Worm (Caenorhabditis elegans) whole organism, L4 larva: ENCODE data around the gene pdr-1.

Experiments used
- D1046.2 ChIP-seq: fragments of 200-800 bp; sonication (Bioruptor generic); IDR thresholded peaks from 2 replicates; pipeline ENCODE4 v1.3.6; 2022; ENCODE audit warnings: missing genetic modification characterization, missing compliant biosample characterization
- F37D6.2 ChIP-seq: sonication (generic microtip); optimal IDR thresholded peaks from 2 replicates; lab custom pipeline; 2016; ENCODE audit warnings: mild to moderate bottlenecking, missing genetic modification characterization, missing compliant biosample characterization
- F44E2.7 ChIP-seq: fragments of 200-800 bp; sonication (Bioruptor generic); IDR thresholded peaks from 2 replicates; pipeline ENCODE4 v2.1.2; 2022; ENCODE audit warnings: missing genetic modification characterization, missing compliant biosample characterization
- F49E8.2 ChIP-seq: sonication (generic microtip); optimal IDR thresholded peaks from 2 replicates; lab custom pipeline; 2016; ENCODE audit warnings: missing compliant biosample characterization, mild to moderate bottlenecking, missing genetic modification characterization, borderline replicate concordance
- R02D3.7 ChIP-seq: fragments of 150-350 bp; sonication (generic microtip); optimal IDR thresholded peaks from 3 replicates; lab custom pipeline; 2014; ENCODE audit warnings: missing biosample characterization, missing genetic modification characterization
- T26A8.4 ChIP-seq: fragments of 200-800 bp; sonication (Bioruptor generic); IDR thresholded peaks from 2 replicates; pipeline ENCODE4 v1.3.6; 2022; ENCODE audit warnings: missing genetic modification characterization, missing compliant biosample characterization
- aha-1 ChIP-seq: fragments of 150-350 bp; peaks from one replicate; lab custom pipeline; 2014; ENCODE audit warnings: missing biosample characterization, missing genetic modification characterization
- aly-2 ChIP-seq: sonication (generic microtip); optimal IDR thresholded peaks from 2 replicates; lab custom pipeline; 2018; ENCODE audit warnings: missing biosample characterization, missing genetic modification characterization
- ama-1 ChIP-seq: fragments of 150-350 bp; optimal IDR thresholded peaks from 2 replicates; lab custom pipeline; 2014; ENCODE audit warnings: inconsistent platforms, mixed read lengths
- arid-1 ChIP-seq: fragments of 200-800 bp; sonication (Bioruptor generic); conservative IDR thresholded peaks from 2 replicates; pipeline ENCODE4 v1.3.6; 2022; ENCODE audit warnings: missing genetic modification reagents, missing genetic modification characterization, missing compliant biosample characterization
- attf-4 ChIP-seq: sonication (generic microtip); optimal IDR thresholded peaks from 3 replicates; lab custom pipeline; 2017; ENCODE audit warnings: missing biosample characterization, missing genetic modification characterization
- ceh-44 ChIP-seq: fragments of 200-800 bp; sonication (Bioruptor generic); IDR thresholded peaks from 2 replicates; pipeline ENCODE4 v1.3.6; 2022; ENCODE audit warnings: missing genetic modification reagents, missing genetic modification characterization, missing compliant biosample characterization
- ceh-82 ChIP-seq: sonication (generic microtip); optimal IDR thresholded peaks from 2 replicates; lab custom pipeline; 2017; ENCODE audit warnings: missing biosample characterization, missing genetic modification characterization
- ces-1 ChIP-seq: fragments of 150-350 bp; sonication (generic microtip); optimal IDR thresholded peaks from 4 replicates; lab custom pipeline; 2014; ENCODE audit warnings: missing biosample characterization, missing genetic modification reagents, missing genetic modification characterization
- cey-2 ChIP-seq: sonication (generic microtip); optimal IDR thresholded peaks from 3 replicates; lab custom pipeline; 2017; ENCODE audit warnings: missing genetic modification characterization, mild to moderate bottlenecking, missing compliant biosample characterization, antibody characterized with exemption, borderline replicate concordance; ENCODE audit not compliant: insufficient read depth
- daf-16 ChIP-seq, 3 experiments: sonication (generic microtip); optimal IDR thresholded peaks; 2 replicates each; lab custom pipeline; 2016 to 2017; ENCODE audit warnings: missing genetic modification characterization in 3 of 3, missing genetic modification reagents in 3 of 3, mild to moderate bottlenecking in 2 of 3, missing compliant biosample characterization in 2 of 3, missing biosample characterization in 1 of 3, moderate library complexity in 1 of 3
- daf-8 ChIP-seq: fragments of 200-800 bp; sonication (Bioruptor generic); IDR thresholded peaks from 2 replicates; pipeline ENCODE4 v1.3.6; 2022; ENCODE audit warnings: missing genetic modification characterization, missing compliant biosample characterization
- dmd-9 ChIP-seq: fragments of 200-800 bp; sonication (Bioruptor generic); IDR thresholded peaks from 2 replicates; pipeline ENCODE4 v1.3.6; 2022; ENCODE audit warnings: missing genetic modification reagents, missing genetic modification characterization, missing compliant biosample characterization
- dve-1 ChIP-seq: sonication (generic microtip); optimal IDR thresholded peaks from 2 replicates; lab custom pipeline; 2017; ENCODE audit warnings: antibody characterized with exemption, mild to moderate bottlenecking, missing genetic modification characterization, missing compliant biosample characterization; ENCODE audit not compliant: insufficient read depth
- egl-43 ChIP-seq: fragments of 200-800 bp; sonication (Bioruptor generic); IDR thresholded peaks from 2 replicates; pipeline ENCODE4 v1.3.6; 2022; ENCODE audit warnings: missing genetic modification reagents, missing genetic modification characterization, missing compliant biosample characterization
- fos-1 ChIP-seq: fragments of 150-350 bp; optimal IDR thresholded peaks from 2 replicates; lab custom pipeline; 2014; ENCODE audit warnings: missing biosample characterization, missing genetic modification characterization
- hif-1 ChIP-seq, 2 experiments: sonication (generic microtip); optimal IDR thresholded peaks; 2 replicates each; lab custom pipeline; 2016 to 2017; ENCODE audit warnings: missing compliant biosample characterization in 2 of 2, missing genetic modification characterization in 2 of 2, missing genetic modification reagents in 2 of 2, missing genotype in 2 of 2, mild to moderate bottlenecking in 1 of 2
- hlh-30 ChIP-seq: sonication (generic microtip); optimal IDR thresholded peaks from 2 replicates; lab custom pipeline; 2017; ENCODE audit warnings: antibody characterized with exemption, mild to moderate bottlenecking, missing genetic modification characterization, missing compliant biosample characterization; ENCODE audit not compliant: insufficient read depth
- lim-7 ChIP-seq: fragments of 200-800 bp; sonication (Bioruptor generic); IDR thresholded peaks from 2 replicates; pipeline ENCODE4 v1.3.6; 2022; ENCODE audit warnings: missing genetic modification characterization, missing compliant biosample characterization
- lin-29 ChIP-seq: fragments of 200-800 bp; sonication (Bioruptor generic); IDR thresholded peaks from 2 replicates; pipeline ENCODE4 v1.3.6; 2022; ENCODE audit warnings: missing genetic modification reagents, missing genetic modification characterization, missing compliant biosample characterization
- lin-38 ChIP-seq: fragments of 200-800 bp; sonication (Bioruptor generic); IDR thresholded peaks from 2 replicates; pipeline ENCODE4 v1.3.6; 2022; ENCODE audit warnings: missing genetic modification reagents, missing genetic modification characterization, missing compliant biosample characterization
- madf-5 ChIP-seq, 2 experiments: fragments of 200-800 bp; sonication (Bioruptor generic); IDR thresholded peaks; 2 replicates each; pipeline ENCODE4 v1.3.6; 2022; ENCODE audit warnings: missing compliant biosample characterization in 2 of 2, missing genetic modification characterization in 2 of 2
- mes-2 ChIP-seq: sonication (generic microtip); optimal IDR thresholded peaks from 2 replicates; lab custom pipeline; 2016; ENCODE audit warnings: missing genotype, mild to moderate bottlenecking, missing genetic modification characterization, missing compliant biosample characterization; ENCODE audit not compliant: poor library complexity, severe bottlenecking
- nhr-111 ChIP-seq: fragments of 200-800 bp; sonication (Bioruptor generic); optimal IDR thresholded peaks from 2 replicates; lab custom pipeline; 2018; ENCODE audit warnings: mild to moderate bottlenecking, missing genetic modification characterization, missing compliant biosample characterization
- nhr-41 ChIP-seq: fragments of 200-800 bp; sonication (Bioruptor generic); IDR thresholded peaks from 2 replicates; pipeline ENCODE4 v1.3.6; 2022; ENCODE audit warnings: missing genetic modification reagents, missing genetic modification characterization, missing compliant biosample characterization
- nhr-76 ChIP-seq: fragments of 150-350 bp; optimal IDR thresholded peaks from 2 replicates; lab custom pipeline; 2014; ENCODE audit warnings: missing biosample characterization, missing genetic modification characterization
- nhr-77 ChIP-seq: fragments of 150-350 bp; optimal IDR thresholded peaks from 2 replicates; lab custom pipeline; 2014; ENCODE audit warnings: missing biosample characterization, missing genetic modification characterization
- pha-4 ChIP-seq, 2 experiments: fragments of 150-350 bp in 1 of 2; fragments of 200-800 bp in 1 of 2; sonication (Bioruptor generic) in 1 of 2; IDR thresholded peaks in 1 of 2; optimal IDR thresholded peaks in 1 of 2; 2 replicates each; pipeline versions ENCODE4 v1.3.6 to Lab custom; 2014 to 2022; ENCODE audit warnings: missing genetic modification characterization in 2 of 2, missing genetic modification reagents in 2 of 2, missing biosample characterization in 1 of 2, missing compliant biosample characterization in 1 of 2
- saeg-2 ChIP-seq: fragments of 200-800 bp; sonication (Bioruptor generic); IDR thresholded peaks from 2 replicates; pipeline ENCODE4 v1.3.6; 2022; ENCODE audit warnings: missing genetic modification reagents, missing genetic modification characterization, missing compliant biosample characterization
- snpc-1.2 ChIP-seq: fragments of 200-800 bp; sonication (Bioruptor generic); IDR thresholded peaks from 2 replicates; pipeline ENCODE4 v1.3.6; 2022; ENCODE audit warnings: missing genetic modification reagents, missing genetic modification characterization, missing compliant biosample characterization
- unc-62 ChIP-seq, 3 experiments: fragments of 150-350 bp in 1 of 3; sonication (generic microtip); optimal IDR thresholded peaks in 2 of 3; peaks in 1 of 3; 1 replicate in 1 of 3; 2 replicates in 2 of 3; lab custom pipeline; 2014 to 2017; ENCODE audit warnings: missing biosample characterization in 3 of 3, missing genetic modification characterization in 3 of 3, missing genetic modification reagents in 3 of 3, missing genotype in 1 of 3
- zip-11 ChIP-seq: fragments of 200-800 bp; sonication (Bioruptor generic); IDR thresholded peaks from 2 replicates; pipeline ENCODE4 v1.3.6; 2022; ENCODE audit warnings: missing genetic modification characterization, missing compliant biosample characterization

pdr-1 gene

DNA sequence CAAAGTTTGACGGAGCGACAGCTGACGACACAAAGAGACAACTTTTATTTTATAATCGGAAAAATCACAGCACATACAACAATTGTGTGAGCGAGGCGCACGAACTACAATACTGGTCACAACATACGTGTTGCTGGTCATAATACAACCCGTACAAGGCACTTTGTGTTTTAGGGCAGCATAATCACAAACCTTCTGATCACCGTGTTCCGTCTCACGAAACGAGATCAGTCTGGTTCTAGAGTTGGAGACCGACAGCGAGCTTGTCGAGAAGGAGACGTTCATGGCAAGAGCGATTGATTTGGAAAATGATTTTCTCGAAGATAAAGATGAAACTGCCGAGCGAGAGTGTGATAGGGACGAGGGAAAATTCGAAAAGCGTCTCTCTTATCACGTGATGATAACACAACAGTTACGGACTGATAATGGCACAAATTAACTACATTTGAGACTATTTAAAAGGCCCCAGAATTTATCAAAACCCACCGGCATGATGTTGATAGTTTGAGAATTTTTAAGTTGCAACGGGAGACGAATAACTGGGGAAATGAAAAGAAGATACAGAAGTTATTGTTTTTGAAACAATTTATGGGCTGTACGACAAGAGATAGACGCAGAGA, 4.5 kb upstream of the pdr-1 start (continued):
- no peak for TF ChIP-seq dmd-9
- TF ChIP-seq ceh-82 (tag; lab: Kevin White, UChicago): no peak
- no peak for TF ChIP-seq egl-43 (GFP tag; lab: Robert Waterston, UW)
- TF ChIP-seq saeg-2 (GFP tag; lab: Robert Waterston, UW): no peak
- no peak for TF ChIP-seq F44E2.7 (GFP tag; lab: Robert Waterston, UW)
- TF ChIP-seq pha-4 (GFP tag; IDR thresholded peaks at IDR 0.05; lab: Robert Waterston, UW): peak; percentile 51; the same call in 1 of the 2 replicates
- TF ChIP-seq pha-4 (tag; optimal IDR thresholded peaks at IDR 0.05; lab: Kevin White, UChicago): no peak
- peak; percentile 61 for TF ChIP-seq hlh-30 (tag; lab: Kevin White, UChicago)
- no peak for TF ChIP-seq lin-29 (GFP tag; lab: Robert Waterston, UW)
- TF ChIP-seq R02D3.7 (tag; lab: Kevin White, UChicago): no peak
- no peak for TF ChIP-seq daf-8 (GFP tag; lab: Robert Waterston, UW)
- peak; percentile 29 for TF ChIP-seq cey-2 (tag; lab: Kevin White, UChicago)
- no peak for TF ChIP-seq attf-4 (tag; lab: Kevin White, UChicago)
- peak; percentile 32; the same call in 1 of the 2 replicates for TF ChIP-seq T26A8.4 (GFP tag; lab: Robert Waterston, UW)
- no peak for TF ChIP-seq aly-2 (tag; lab: Kevin White, UChicago)
- no peak for TF ChIP-seq nhr-111 (GFP tag; lab: Kevin White, UChicago)
- no peak for TF ChIP-seq ces-1 (GFP tag; lab: Kevin White, UChicago)
- TF ChIP-seq ama-1 (lab: Kevin White, UChicago): peak; percentile 67
- TF ChIP-seq D1046.2 (GFP tag; lab: Robert Waterston, UW): no peak
- no peak for TF ChIP-seq F37D6.2
- no peak for TF ChIP-seq arid-1 (GFP tag; lab: Robert Waterston, UW)
- TF ChIP-seq mes-2 (tag; lab: Kevin White, UChicago): peak; percentile 41
- peak; percentile 77 for TF ChIP-seq dve-1
- TF ChIP-seq nhr-41 (GFP tag; lab: Robert Waterston, UW): no peak
- TF ChIP-seq snpc-1.2 (GFP tag; lab: Robert Waterston, UW): no peak
- TF ChIP-seq nhr-77 (tag; lab: Kevin White, UChicago): peak; percentile 15
- no peak for TF ChIP-seq fos-1

DNA sequence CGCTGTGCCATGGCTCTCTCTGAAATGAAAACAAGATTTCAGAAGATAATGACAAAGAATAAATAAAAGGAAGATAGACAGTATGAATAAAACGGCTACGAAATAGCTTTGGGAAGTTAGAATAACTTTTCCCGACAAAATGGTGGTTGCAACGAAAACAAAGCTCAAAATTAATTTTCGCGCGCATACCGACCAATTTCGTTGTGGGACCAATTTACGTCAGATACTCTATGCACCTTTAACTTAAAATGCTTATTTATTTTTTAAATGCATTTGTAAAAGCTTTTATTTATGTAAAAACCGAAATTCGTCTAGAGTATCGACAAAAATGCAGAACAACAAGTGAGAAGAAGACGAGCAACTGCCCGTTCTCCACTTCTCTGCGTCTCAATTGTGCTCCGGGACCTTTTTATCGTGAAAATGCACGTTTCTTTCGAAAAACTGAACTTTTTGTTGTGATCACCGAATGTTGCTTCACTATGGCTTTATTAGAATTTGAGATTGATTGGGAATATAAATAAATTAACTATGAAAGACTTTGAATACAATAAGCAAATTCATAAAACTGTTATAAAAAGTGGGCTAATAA, 3.1 kb upstream of the pdr-1 start, which contains the start of gene rml-1:
Gene rml-1, minus strand, starts transcription at position 19 of the 589 bp plus-strand sequence.
- TF ChIP-seq attf-4 (tag; lab: Kevin White, UChicago) (no peak), ama-1 (lab: Kevin White, UChicago) (peak; percentile 58), F37D6.2 (no peak), F49E8.2 (tag; lab: Kevin White, UChicago) (peak; percentile 66), hif-1 (tag; optimal IDR thresholded peaks at IDR 0.05; lab: Kevin White, UChicago) (peak in 1 of 2 experiments; percentile 88), mes-2 (tag; lab: Kevin White, UChicago) (peak; percentile 22), lim-7 (GFP tag; lab: Robert Waterston, UW) (no peak), zip-11 (GFP tag; lab: Robert Waterston, UW) (no peak), ceh-44 (no peak), lin-38 (GFP tag; lab: Robert Waterston, UW) (peak; percentile 55), nhr-76 (no peak), madf-5 (GFP tag; IDR thresholded peaks at IDR 0.05; lab: Robert Waterston, UW) (no peak), daf-16 (GFP tag; optimal IDR thresholded peaks at IDR 0.05; lab: Kevin White, UChicago) (no peak), daf-16 (tag; optimal IDR thresholded peaks at IDR 0.05; lab: Kevin White, UChicago) (peak; percentile 9), aha-1 (tag; lab: Kevin White, UChicago) (peak; percentile 17), unc-62 (GFP tag; optimal IDR thresholded peaks at IDR 0.05 in 1 of 2; lab: Kevin White, UChicago) (peak in 1 of 2 experiments; percentile 0), unc-62 (tag; optimal IDR thresholded peaks at IDR 0.05; lab: Kevin White, UChicago) (no peak)
